Fruit fly (Drosophila melanogaster): ENCODE data around the gene Bfc.

DNA sequence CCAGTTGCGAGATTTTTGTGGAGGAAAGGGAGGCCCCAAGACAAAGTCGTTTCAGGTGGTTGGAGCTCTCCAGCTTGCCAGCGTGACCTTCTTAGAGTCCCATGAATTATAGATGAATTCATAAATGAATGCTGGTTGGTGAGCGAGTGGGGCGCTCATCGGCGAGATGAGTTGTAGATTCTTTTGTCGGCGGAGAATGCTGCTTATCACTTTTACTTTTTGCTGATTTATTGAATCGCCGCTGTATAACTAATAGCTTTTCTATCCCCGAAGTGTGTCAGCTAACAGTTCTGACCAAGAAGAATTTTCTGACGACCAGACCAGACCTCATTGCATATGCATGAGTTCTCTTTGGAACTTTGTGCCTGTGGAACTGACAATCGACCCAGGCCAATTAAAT lies 38.4 kb upstream of the Bfc start:
- TF ChIP-seq CG8478 (optimal IDR thresholded peaks at IDR 0.05) (no peak), CTCF (optimal IDR thresholded peaks at IDR 0.05) (no peak)
